Worm (Caenorhabditis elegans): ENCODE results near the gene tcc-1.
"Not testable (repeated sequence)": the region's sequence is repeated elsewhere in the genome, so short reads cannot be mapped to it uniquely, and the experiment has no call there.

DNA sequence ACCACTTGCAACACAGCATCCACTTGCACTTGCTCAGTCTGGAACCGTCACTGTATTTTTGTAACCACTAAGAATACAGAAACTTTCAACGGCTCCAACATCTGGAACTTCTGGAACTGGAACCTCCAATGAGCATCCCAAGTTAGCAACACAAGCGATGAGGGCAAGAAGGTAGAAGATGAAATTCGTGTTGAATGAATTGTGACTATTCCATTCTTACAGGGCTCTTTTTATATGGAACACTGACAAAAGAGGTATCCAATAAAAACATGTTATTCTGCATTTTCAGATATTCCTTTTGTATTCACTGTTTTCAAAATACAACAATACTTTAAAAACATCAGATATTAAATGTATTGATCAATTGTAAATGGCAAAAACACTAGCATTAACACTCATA lies 38.2 kb upstream of the tcc-1 start, which contains the start of gene C06H5.11:
- not testable (repeated sequence) for TF ChIP-seq B0310.2 (tag; optimal IDR thresholded peaks at IDR 0.05); flt-1 (GFP tag; IDR thresholded peaks at IDR 0.05); ama-1 (optimal IDR thresholded peaks at IDR 0.05); pes-1 (GFP tag; IDR thresholded peaks at IDR 0.05); aly-1 (tag; optimal IDR thresholded peaks at IDR 0.05); tra-4 (tag; optimal IDR thresholded peaks at IDR 0.05); F13C5.2 (tag; optimal IDR thresholded peaks at IDR 0.05); scrt-1 (GFP tag; IDR thresholded peaks at IDR 0.05); hnd-1 (tag; optimal IDR thresholded peaks at IDR 0.05); tbx-37 (GFP tag; conservative IDR thresholded peaks at IDR 0.05); hmbx-1 (tag; optimal IDR thresholded peaks at IDR 0.05); ceh-13 (GFP tag; optimal IDR thresholded peaks at IDR 0.05); tbx-11 (GFP tag; IDR thresholded peaks at IDR 0.05); ceh-36 (tag; optimal IDR thresholded peaks at IDR 0.05)
